Worm (Caenorhabditis elegans): ENCODE data around the gene spp-21.

Gene spp-21

DNA sequence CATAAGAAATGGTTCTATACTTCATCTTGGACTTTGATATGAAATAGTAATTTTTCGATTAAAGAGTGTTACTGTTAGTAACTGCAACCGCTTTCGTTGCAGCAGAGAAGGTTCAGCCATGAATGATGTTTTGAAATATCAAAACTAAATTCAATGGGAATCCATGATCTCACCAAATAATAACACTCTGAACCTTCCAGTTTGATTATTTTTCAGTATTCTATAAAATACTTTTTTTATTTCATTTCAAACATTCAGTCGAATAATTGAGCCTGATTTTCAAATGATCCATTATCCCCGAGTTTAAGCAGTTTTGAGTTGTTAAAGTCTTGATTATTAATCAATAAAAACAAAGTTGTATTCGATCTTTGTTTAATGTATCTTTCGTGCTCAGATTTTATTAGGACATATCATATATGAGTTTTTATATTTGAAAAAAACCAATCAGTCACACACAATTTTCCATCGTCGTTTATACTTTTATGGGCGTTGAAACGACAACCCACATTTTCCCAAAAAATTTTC, 47.4 kb downstream of the spp-21 start, which contains the start of gene gcp-2.2:
Gene gcp-2.2, plus strand, starts transcription at position 475 of the 525 bp plus-strand sequence.
- TF ChIP-seq nhr-71 (tag; optimal IDR thresholded peaks at IDR 0.05): peak; percentile 17
- no peak for TF ChIP-seq nhr-28 (tag; optimal IDR thresholded peaks at IDR 0.05)
- TF ChIP-seq nhr-90 (tag; optimal IDR thresholded peaks at IDR 0.05; ENCODE audit: poor library complexity): peak; percentile 51
- no peak for TF ChIP-seq efl-1 (optimal IDR thresholded peaks at IDR 0.05)
- TF ChIP-seq efl-1 (GFP tag; optimal IDR thresholded peaks at IDR 0.05 in 1 of 2): peak in 1 of 2 experiments; percentile 86
- TF ChIP-seq lin-15B (tag; optimal IDR thresholded peaks at IDR 0.05): no peak
- peak in 1 of 2 experiments; percentile 0 for TF ChIP-seq lin-35 (GFP tag; optimal IDR thresholded peaks at IDR 0.05)
